Worm (Caenorhabditis elegans) whole organism, dauer: ENCODE measurements around the gene ephx-1.

ENCODE experiments used
- unc-62 ChIP-seq: sonication (generic microtip); optimal IDR thresholded peaks from 2 replicates; lab custom pipeline; 2017; ENCODE audit warnings: missing biosample characterization, missing genetic modification reagents, missing genetic modification characterization

The ephx-1 gene

DNA sequence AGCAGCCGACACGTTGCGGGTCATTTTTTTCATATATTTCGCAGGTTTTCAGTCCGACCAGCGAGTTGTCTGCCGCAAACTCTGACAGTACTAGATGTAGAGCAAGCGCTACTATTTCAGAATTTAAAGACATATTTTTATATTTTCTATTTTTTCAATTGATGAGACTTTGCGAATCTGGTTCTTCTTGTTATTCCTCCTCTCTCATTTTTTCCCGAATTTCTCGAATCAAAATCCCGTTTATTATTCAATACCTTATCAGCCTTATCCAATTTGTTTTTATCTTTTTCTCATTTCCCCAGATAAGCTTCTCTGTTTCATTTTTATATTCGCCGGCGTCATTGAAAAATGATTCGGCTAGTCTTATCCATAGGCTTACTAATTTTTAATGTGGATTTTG, 28.8 kb upstream of the ephx-1 start, which contains the start of gene dos-2:
TSS of gene dos-2 (plus strand) at position 301 of the 400 bp plus-strand sequence.
- no peak for TF ChIP-seq unc-62 (GFP tag; lab: Kevin White, UChicago)

DNA sequence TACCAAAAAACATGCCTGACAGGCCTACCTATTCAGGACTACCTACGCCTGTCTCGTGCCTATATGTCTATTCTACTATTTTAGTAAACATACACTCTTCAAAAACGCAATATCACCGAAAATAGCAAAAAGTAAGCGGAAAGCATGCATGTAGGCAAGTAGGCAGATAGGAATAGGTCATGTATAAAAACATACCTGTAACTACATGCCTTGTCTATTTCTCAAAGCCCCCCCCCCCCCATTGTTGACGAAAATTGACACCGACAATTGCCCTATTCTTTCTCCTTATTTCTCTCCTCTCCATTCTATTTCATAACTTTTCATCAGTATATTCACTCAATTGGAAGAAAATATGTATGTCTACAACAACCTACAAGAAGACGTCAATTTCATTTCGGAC, 26.5 kb upstream of the ephx-1 start:
- TF ChIP-seq unc-62 (GFP tag; lab: Kevin White, UChicago), result no peak

DNA sequence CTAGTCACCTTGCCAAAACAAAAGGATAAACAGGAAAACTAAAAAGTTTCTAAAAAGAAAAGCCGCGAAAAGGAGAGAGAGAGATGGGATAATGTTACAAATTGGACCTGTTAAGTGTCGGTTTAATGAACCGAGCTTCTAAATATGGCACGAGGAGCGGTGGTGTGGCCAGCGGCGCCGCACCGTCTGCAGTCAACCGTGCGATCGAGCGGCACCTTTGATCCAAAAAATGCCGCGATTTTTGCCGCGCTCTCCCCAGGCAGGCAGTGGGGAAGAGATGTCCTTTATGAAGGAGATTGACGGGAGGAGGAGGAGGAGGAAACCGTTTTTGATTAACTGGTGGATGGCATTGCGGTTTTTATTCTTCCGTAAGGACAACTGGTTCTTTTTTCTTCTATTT, 24.3 kb upstream of the ephx-1 start:
- TF ChIP-seq unc-62 (GFP tag; lab: Kevin White, UChicago), result no peak

DNA sequence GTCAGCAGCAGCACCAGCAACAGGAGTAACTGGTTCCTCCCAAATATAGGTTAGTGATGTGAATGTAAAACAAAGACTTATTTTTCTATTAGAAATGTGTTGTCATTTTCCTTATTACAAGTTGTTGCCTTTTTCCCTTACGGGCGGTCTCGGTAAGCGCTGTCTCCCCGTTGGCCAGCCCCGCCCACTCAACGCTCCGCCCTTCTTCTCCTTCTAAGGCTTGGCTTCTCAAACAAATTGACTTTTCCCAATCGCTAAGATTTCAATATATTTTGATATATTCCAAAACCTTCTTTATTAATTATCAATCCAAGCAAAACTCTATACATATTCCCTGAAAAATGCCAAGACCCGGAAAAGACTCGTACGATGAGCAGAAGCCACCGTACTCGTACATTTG, 22.4 kb upstream of the ephx-1 start, which contains the start of gene lin-31:
TSS of gene lin-31 (plus strand) at position 237 of the 400 bp plus-strand sequence.
- no peak for TF ChIP-seq unc-62 (GFP tag; lab: Kevin White, UChicago)

DNA sequence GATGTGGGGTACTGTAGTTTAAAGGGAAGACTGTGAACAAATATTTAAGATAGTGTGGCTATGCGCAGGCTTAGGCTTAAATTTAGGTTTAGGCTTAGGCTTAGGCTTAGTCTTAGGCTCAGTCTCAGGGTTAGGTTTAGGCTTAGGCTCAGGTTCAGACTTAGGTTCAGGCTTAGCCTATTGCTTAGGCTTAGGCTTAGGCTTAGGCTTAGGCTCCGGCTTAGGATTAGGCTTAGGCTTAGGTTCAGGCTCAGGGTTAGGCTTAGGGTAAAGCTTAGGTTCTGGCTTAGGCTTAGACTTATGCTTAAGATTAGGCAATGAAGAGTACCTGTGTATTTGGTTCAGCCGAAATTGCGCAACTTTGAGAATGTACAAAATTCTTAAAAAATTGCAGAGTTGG, 20.5 kb upstream of the ephx-1 start:
- no peak for TF ChIP-seq unc-62 (GFP tag; lab: Kevin White, UChicago)

DNA sequence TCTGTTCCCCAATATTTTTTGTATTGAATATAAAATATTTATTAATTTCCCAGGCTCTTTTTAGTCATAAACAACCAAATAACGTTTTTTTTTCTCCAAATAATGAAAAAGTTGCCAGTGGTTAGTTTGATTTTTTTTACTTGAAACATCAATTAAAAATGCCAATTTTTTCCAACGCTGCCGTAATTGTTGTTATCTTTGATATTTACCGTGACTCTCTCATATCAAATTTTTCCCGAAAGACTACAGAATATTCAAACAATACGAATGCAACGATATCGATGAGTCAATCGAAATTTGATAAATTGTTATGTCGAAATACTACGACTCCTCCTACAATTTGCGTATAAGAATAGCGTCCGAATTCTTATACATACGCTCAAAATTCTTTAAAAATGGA, 17.8 kb upstream of the ephx-1 start, which contains the start of gene K10G6.5:
TSS of gene K10G6.5 (plus strand) at position 345 of the 400 bp plus-strand sequence.
- TF ChIP-seq unc-62 (GFP tag; lab: Kevin White, UChicago), result no peak

DNA sequence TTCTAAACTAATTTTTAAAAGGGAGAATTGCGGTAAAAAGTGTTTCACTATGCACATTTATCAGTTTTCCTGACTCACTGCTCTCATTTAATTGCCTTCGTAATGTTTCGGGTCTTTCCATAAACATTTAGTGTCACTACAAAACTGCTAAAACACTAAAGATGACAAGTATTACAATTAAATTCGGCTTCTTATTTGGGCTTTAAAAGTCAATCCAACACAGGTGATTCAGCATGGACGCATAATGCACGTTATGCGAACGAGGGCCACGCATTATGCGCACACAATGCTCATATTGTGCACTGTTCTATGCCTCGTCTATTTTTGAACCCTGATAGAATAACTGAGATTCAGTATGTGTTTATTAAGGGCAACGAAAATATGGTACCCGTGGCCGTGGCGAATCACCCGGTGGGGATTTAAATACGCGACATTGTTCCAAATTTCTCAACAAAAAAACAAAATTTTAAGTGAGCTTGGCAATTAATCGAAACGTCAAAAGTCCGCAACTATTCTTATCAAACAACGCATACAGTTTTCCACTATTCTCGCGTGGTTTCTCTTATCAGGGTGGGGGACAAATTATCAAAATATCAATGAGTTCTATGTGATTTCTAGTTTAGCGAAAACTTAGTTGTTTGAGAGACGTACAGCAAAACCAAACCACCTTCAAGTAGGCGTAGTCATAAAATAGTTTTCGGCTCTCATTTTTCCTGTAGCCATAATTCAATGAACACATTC, 14.9 kb upstream of the ephx-1 start, which contains the start of gene Y14H12A.2:
TSS of gene Y14H12A.2 (minus strand) at position 51 of the 741 bp plus-strand sequence.
- no peak for TF ChIP-seq unc-62 (GFP tag; lab: Kevin White, UChicago)

DNA sequence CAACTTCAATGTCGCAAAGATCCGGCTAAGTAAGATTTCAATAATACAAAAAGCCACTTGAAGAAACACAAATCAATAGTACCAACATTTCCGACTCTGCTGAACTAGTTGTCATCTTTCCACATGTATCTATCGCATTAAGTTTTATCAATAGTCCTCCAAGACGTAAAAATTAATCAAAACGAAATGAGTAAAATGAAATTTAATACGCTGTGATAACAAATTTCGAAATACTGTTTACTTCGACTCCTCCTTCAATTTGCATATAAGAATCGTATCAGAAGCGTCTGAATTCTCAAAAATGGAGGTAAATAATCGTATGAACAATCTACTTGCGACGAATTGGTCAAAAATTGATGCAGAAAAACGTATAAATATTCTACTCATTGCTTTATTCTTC, 14.0 kb upstream of the ephx-1 start:
- TF ChIP-seq unc-62 (GFP tag; lab: Kevin White, UChicago), result no peak

DNA sequence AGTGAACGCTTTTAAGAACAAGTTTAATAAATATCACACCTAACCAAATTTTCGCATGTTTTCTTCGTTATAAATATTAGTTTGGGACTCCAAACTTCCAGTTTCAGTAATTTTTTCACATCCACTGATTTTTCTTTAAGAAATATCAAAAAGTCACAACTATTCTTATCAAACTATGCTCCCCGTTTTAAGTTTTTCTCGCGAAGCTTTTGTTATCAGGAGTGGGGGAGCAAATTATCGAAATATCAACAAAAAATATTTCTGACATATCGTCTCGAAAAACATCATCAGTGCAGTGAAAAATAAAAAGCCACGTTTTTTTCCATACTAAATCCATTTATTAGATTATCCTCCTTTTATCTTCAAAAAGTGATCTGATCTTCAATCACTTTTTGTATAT, 12.7 kb upstream of the ephx-1 start:
- TF ChIP-seq unc-62 (GFP tag; lab: Kevin White, UChicago), result no peak

DNA sequence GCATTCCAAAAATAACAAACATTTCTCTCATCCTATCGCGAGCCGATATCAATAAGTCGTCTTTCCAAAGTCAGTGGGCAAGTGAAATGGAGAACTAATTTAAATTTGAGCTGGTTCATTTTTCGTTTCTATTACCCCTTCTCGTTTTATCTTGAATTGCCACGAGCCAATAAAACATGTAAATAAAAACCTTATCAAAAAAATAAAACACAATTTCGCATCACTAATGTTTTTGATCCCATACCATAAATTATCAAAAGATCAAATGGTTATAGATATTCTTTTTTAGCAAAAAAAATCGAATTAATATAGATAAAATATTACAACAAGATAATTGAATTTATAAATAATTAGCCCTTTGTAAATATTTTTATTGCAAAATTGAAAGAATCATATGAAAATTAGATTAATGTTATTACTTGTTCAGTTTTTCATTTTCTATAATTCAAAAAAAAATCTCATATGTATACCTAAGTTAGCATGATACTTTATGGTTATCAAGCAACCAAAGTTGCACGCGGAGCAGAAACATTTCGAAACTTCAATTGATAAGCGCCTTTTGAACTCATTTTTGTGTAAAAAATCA, 12.0 kb upstream of the ephx-1 start, which contains the start of gene Y14H12A.1:
TSS of gene Y14H12A.1 (plus strand) at position 536 of the 586 bp plus-strand sequence.
- TF ChIP-seq unc-62 (GFP tag; lab: Kevin White, UChicago), result no peak

DNA sequence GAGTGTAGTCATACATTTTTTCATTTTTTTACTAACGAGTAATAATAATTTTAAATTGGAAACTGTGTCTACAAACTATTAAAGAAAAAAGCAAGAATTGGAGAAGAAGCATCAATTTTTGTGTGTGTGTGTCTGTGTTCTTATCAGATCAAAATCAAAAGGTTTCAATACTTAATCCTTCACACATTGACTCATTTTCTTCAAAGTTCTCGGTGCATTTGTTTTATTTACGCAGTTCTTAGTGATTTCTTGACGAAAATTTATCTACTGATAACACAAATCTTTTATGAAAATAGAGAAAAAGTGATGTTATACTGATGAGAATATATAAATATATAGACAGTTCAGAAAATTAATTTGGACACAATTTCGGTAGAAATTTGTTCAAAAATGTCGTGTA, 8.7 kb upstream of the ephx-1 start, which contains the start of gene clc-22:
TSS of gene clc-22 (minus strand) at position 71 of the 400 bp plus-strand sequence.
- TF ChIP-seq unc-62 (GFP tag; lab: Kevin White, UChicago), result no peak

DNA sequence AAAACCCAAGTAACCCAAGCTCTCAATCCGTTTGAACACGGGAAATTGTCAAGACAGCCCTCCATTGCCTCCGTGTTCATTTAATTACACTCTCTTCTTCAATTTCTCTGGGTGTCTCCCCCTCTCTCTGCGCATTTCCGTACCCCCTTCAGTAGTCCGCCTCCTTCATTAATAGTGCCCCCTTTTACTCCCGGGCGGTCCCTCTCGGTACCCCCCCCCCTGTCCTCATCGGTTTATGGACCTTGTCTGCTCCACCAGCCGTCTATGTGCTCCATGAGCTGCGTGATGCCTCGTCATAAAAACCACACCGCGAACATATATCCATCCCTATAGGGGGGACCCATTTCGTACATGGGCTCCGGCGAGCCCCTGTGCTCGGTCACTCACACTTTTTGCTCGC, 5.2 kb upstream of the ephx-1 start:
- TF ChIP-seq unc-62 (GFP tag; lab: Kevin White, UChicago), result no peak

DNA sequence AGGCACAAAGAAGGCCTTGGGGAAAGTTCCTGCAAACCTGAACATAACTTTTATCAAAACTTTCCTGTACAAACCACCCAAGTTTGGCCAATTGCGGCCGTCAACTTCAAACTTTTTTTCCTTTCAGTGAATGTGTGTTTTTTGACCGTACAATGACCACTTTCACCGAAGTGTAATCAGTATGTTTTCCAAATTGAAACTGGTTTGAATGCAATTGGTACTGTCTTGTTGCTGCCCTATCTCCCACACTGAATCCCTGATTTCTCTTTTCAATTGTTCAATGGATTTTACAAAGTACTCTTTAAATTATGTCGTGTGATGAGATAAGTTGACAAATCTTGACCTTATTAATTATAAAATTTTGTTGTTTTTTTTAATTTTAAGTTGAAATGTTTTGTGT, 4.3 kb upstream of the ephx-1 start:
- TF ChIP-seq unc-62 (GFP tag; lab: Kevin White, UChicago), result no peak

DNA sequence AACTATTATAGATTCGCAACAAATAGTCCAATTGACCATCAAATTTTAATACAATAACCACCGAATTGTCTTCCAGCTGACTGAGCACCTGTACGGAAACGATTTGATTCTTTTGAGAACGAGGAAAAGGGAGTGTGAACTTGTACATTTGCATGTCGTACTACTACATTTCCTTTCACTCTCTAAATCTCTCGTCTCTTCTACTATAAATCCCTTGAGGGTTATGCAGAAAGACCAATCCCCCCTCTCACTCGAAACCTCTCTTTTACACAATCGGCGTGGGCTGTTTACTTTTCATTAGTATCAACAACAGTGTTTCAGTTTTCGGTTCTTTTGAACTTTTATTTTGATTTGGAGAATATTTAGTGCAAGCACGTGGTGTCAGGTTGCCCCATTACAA, 2.6 kb upstream of the ephx-1 start:
- no peak for TF ChIP-seq unc-62 (GFP tag; lab: Kevin White, UChicago)

DNA sequence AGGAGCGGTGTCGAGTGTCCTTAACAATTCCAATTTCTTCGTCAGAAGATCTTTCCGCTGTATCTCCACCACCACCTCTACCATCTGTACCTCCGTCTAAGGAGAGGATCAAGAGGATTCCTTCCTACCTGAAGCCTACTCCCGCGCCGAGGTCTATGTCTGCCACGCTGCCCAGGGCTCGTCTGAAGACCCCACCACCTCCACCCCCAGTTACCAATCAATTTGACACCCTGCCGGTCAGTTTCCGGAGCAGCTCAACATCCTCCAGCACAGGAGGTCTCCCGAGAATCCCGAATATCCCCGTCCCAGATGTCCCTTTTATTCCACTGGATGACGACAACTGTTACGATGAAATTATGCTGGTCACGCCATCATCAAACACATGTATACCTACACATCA, 3.3 kb downstream of the ephx-1 start:
- TF ChIP-seq unc-62 (GFP tag; lab: Kevin White, UChicago), result no peak

DNA sequence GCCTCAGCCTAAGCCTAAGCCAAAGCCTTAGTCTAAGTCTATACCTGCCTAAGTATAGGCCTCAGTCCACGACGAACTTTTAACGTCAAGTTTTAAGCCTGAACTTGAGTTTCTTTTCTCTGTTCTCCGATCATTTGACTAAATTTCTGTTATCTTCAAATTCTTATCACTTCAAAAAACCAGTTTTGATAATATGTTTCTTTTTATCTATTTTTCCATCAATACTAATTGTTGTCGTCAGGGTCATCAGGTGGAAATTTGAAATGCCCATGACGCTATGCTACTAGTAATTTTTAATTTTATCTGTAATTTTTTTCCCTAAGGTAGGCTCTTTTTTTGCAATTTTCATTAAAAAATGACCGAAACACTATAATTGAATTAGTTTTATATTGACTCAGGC, 6.8 kb downstream of the ephx-1 start:
- TF ChIP-seq unc-62 (GFP tag; lab: Kevin White, UChicago), result no peak

DNA sequence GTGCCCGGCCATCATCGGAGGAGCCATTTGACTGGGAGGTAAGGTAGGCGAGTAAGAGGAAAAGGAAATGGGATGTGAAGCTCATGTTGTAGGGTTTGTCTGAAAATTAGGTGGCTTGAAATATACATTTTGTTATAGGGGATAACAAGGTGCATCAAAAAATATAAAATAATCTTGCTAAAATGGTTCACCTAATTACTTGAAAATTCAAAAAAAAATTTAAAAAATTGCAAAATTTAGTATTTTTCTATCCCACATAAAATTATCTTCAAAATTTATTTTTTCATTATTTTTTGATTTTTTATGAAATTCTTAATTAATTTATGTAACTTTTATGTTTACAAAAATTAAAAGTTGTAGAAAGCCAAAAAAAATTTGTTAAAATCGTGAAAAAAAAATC, 13.9 kb downstream of the ephx-1 start, which contains the start of gene K07D4.6:
TSS of gene K07D4.6 (minus strand) at position 101 of the 400 bp plus-strand sequence.
- TF ChIP-seq unc-62 (GFP tag; lab: Kevin White, UChicago), result no peak
